Fruit fly (Drosophila melanogaster): ENCODE measurements around the gene CG14187.

CG14187 gene

dm6 chr3L:20126106-20126505 lies 13.5 kb upstream of the CG14187 start (continued):
- TF ChIP-seq CG13424 (tag; optimal IDR thresholded peaks at IDR 0.05) (no peak), HLHmδ (GFP tag; optimal IDR thresholded peaks at IDR 0.05) (no peak), hth (optimal IDR thresholded peaks at IDR 0.05) (no peak), CG12769 (tag; optimal IDR thresholded peaks at IDR 0.05) (peak; percentile 51), Blimp-1 (GFP tag; optimal IDR thresholded peaks at IDR 0.05) (peak; percentile 95), croc (GFP tag; conservative IDR thresholded peaks at IDR 0.05) (no peak), CG1647 (GFP tag; optimal IDR thresholded peaks at IDR 0.05) (no peak), lilli (GFP tag; optimal IDR thresholded peaks at IDR 0.05) (no peak), B-H1 (GFP tag; IDR thresholded peaks at IDR 0.05) (no peak), sd (tag; optimal IDR thresholded peaks at IDR 0.05) (peak; percentile 73), CG15011 (GFP tag; optimal IDR thresholded peaks at IDR 0.05) (no peak), bbx (GFP tag; IDR thresholded peaks at IDR 0.05; ENCODE audit: partially characterized antibody) (no peak), CG2712 (tag; optimal IDR thresholded peaks at IDR 0.05) (no peak), bowl (GFP tag; IDR thresholded peaks at IDR 0.05) (0 out of 2 replicates have a peak, but pooled peaks have one; percentile 32), dimm (GFP tag; IDR thresholded peaks at IDR 0.05) (no peak), CG32767 (GFP tag; IDR thresholded peaks at IDR 0.05) (no peak)

- TF ChIP-seq CG13894 (tag; optimal IDR thresholded peaks at IDR 0.05) (peak; percentile 51), CG8765 (GFP tag; IDR thresholded peaks at IDR 0.05) (no peak), en (GFP tag; optimal IDR thresholded peaks at IDR 0.05) (no peak), pzg (GFP tag; optimal IDR thresholded peaks at IDR 0.05) (no peak), Vsx1 (GFP tag; optimal IDR thresholded peaks at IDR 0.05) (no peak), pb (GFP tag; optimal IDR thresholded peaks at IDR 0.05) (no peak), Myb (GFP tag; optimal IDR thresholded peaks at IDR 0.05) (no peak), Med (GFP tag) (peak; percentile 10)
Observed at dm6 chr3L:20123038-20123437, 10.4 kb upstream of the CG14187 start.

dm6 chr3L:20111434-20111833 lies 1.2 kb downstream of the CG14187 start, which contains the start of gene Ir76b:
Gene Ir76b (minus strand): TSS chr3L:20111534.
- TF ChIP-seq Med (GFP tag) (peak; percentile 32), tna (GFP tag; IDR thresholded peaks at IDR 0.05; ENCODE audit: partially characterized antibody) (no peak)

dm6 chr3L:20105794-20106193 lies 6.9 kb downstream of the CG14187 start, which contains the start of gene CG14185:
Gene CG14185 (plus strand): TSS chr3L:20106094.
- TF ChIP-seq kni (GFP tag; optimal IDR thresholded peaks at IDR 0.05) (no peak), ssp (GFP tag; IDR thresholded peaks at IDR 0.05) (no peak), crol (GFP tag; IDR thresholded peaks at IDR 0.05) (no peak), scrt (GFP tag; optimal IDR thresholded peaks at IDR 0.05) (no peak), CG7987 (GFP tag; optimal IDR thresholded peaks at IDR 0.05) (no peak), Taf1 (GFP tag; IDR thresholded peaks at IDR 0.05) (no peak), onecut (GFP tag; IDR thresholded peaks at IDR 0.05) (no peak), Side (GFP tag; optimal IDR thresholded peaks at IDR 0.05) (no peak), bowl (GFP tag; IDR thresholded peaks at IDR 0.05) (no peak), Sry-β (GFP tag; optimal IDR thresholded peaks at IDR 0.05) (no peak), fd3F (GFP tag; optimal IDR thresholded peaks at IDR 0.05) (no peak), CG3838 (GFP tag; optimal IDR thresholded peaks at IDR 0.05) (no peak), CG11695 (GFP tag; IDR thresholded peaks at IDR 0.05) (no peak), CG11504 (tag; optimal IDR thresholded peaks at IDR 0.05) (no peak), CG3847 (GFP tag; IDR thresholded peaks at IDR 0.05) (no peak), dati (GFP tag; IDR thresholded peaks at IDR 0.05) (no peak), maf-S (GFP tag; optimal IDR thresholded peaks at IDR 0.05) (no peak), MBD-R2 (GFP tag; IDR thresholded peaks at IDR 0.05) (no peak), Optix (GFP tag; IDR thresholded peaks at IDR 0.05) (no peak)

Measured in whole organism, embryonic.